Worm (Caenorhabditis elegans) whole organism, midembryonic: ENCODE measurements around the gene C31H2.14.

Experiments used
- T22C8.4 ChIP-seq: fragments of 200-800 bp; sonication (Bioruptor generic); IDR thresholded peaks from 2 replicates; pipeline ENCODE4 v1.3.6; 2022; ENCODE audit warnings: missing genetic modification characterization, missing compliant biosample characterization
- cog-1 ChIP-seq: sonication (generic microtip); optimal IDR thresholded peaks from 2 replicates; lab custom pipeline; 2016; ENCODE audit warnings: missing genetic modification characterization, missing compliant biosample characterization
- flt-1 ChIP-seq: fragments of 200-800 bp; sonication (Bioruptor generic); IDR thresholded peaks from 2 replicates; pipeline ENCODE4 v1.3.6; 2022; ENCODE audit warnings: missing genetic modification characterization, missing compliant biosample characterization
- klf-2 ChIP-seq: fragments of 200-800 bp; sonication (Bioruptor generic); conservative IDR thresholded peaks from 2 replicates; pipeline ENCODE4 v1.3.6; 2022; ENCODE audit warnings: missing genetic modification reagents, missing genetic modification characterization, missing compliant biosample characterization
- med-1 ChIP-seq: sonication (generic microtip); optimal IDR thresholded peaks from 2 replicates; lab custom pipeline; 2017; ENCODE audit warnings: missing genetic modification characterization, mild to moderate bottlenecking, missing compliant biosample characterization, antibody characterized with exemption, missing genetic modification reagents; ENCODE audit not compliant: insufficient read depth
- ref-1 ChIP-seq: fragments of 200-800 bp; sonication (Bioruptor generic); conservative IDR thresholded peaks from 2 replicates; pipeline ENCODE4 v1.3.6; 2022; ENCODE audit warnings: missing genetic modification reagents, missing genetic modification characterization, missing compliant biosample characterization
- tab-1 ChIP-seq: fragments of 200-800 bp; sonication (Bioruptor generic); IDR thresholded peaks from 2 replicates; pipeline ENCODE4 v1.3.6; 2022; ENCODE audit warnings: missing genetic modification characterization, missing compliant biosample characterization
- ztf-29 ChIP-seq: fragments of 200-800 bp; sonication (Bioruptor generic); IDR thresholded peaks from 2 replicates; pipeline ENCODE4 v1.3.6; 2022; ENCODE audit warnings: missing genetic modification reagents, missing genetic modification characterization, missing compliant biosample characterization

DNA sequence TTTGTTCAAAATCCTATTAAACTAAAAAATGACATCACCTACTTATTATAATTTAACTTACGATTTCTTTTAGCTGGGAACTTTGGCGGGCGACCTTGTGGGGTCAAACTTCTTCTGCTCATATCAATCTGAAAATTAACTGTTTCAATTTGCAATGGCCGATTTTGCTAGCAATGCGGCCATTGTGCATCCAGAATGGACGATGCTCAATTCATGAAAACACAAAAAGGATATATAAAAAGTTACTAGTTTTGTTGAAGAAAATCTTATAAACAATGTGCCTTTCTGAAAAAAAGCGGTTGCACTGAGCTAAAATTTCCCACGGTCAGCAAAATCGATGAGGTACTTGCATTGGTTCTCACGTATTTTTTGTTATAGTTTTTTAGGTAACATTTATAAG lies 6.3 kb downstream of the C31H2.14 start, which contains the start of gene C31H2.3:
- TF ChIP-seq cog-1 (no peak), klf-2 (GFP tag; lab: Robert Waterston, UW) (no peak), med-1 (GFP tag; lab: Kevin White, UChicago) (no peak), T22C8.4 (GFP tag; lab: Robert Waterston, UW) (no peak), ztf-29 (GFP tag; lab: Robert Waterston, UW) (no peak), flt-1 (GFP tag; lab: Robert Waterston, UW) (no peak), tab-1 (GFP tag; lab: Robert Waterston, UW) (no peak), ref-1 (GFP tag; lab: Robert Waterston, UW) (no peak)
